Worm (Caenorhabditis elegans) whole organism, young adult: ENCODE measurements around the gene srw-87.

ENCODE experiments used
- T07F8.4 ChIP-seq: sonication (generic microtip); optimal IDR thresholded peaks from 2 replicates; lab custom pipeline; 2016; ENCODE audit warnings: mild to moderate bottlenecking, missing genetic modification characterization, moderate library complexity, missing compliant biosample characterization
- bed-2 ChIP-seq: fragments of 200-800 bp; sonication (Bioruptor generic); IDR thresholded peaks from 2 replicates; pipeline ENCODE4 v1.3.6; 2022; ENCODE audit warnings: missing genetic modification reagents, missing genetic modification characterization, missing compliant biosample characterization
- ccch-3 ChIP-seq: fragments of 200-800 bp; sonication (Bioruptor generic); optimal IDR thresholded peaks from 2 replicates; lab custom pipeline; 2018; ENCODE audit warnings: mild to moderate bottlenecking, missing genetic modification characterization, missing compliant biosample characterization
- ceh-91 ChIP-seq: fragments of 200-800 bp; sonication (Bioruptor generic); IDR thresholded peaks from 2 replicates; pipeline ENCODE4 v1.3.6; 2022; ENCODE audit warnings: missing genetic modification reagents, missing genetic modification characterization, missing compliant biosample characterization
- efl-1 ChIP-seq: fragments of 150-350 bp; optimal IDR thresholded peaks from 2 replicates; lab custom pipeline; 2014; ENCODE audit warnings: missing biosample characterization, missing genetic modification reagents, missing genetic modification characterization
- nfya-2 ChIP-seq: fragments of 200-800 bp; sonication (Bioruptor generic); IDR thresholded peaks from 2 replicates; pipeline ENCODE4 v1.3.6; 2022; ENCODE audit warnings: missing genetic modification reagents, missing genetic modification characterization, missing compliant biosample characterization
- pha-4 ChIP-seq: fragments of 150-350 bp; sonication (generic microtip); optimal IDR thresholded peaks from 2 replicates; lab custom pipeline; 2014; ENCODE audit warnings: missing biosample characterization, missing genetic modification reagents, missing genetic modification characterization
- snpc-3.4 ChIP-seq: sonication (generic microtip); optimal IDR thresholded peaks from 2 replicates; lab custom pipeline; 2017; ENCODE audit warnings: missing genetic modification characterization, mild to moderate bottlenecking, missing compliant biosample characterization, antibody characterized with exemption, moderate library complexity, missing genotype, missing genetic modification reagents
- snpc-4 ChIP-seq, 5 experiments: fragments of 150-350 bp in 1 of 5; sonication (generic microtip) in 4 of 5; optimal IDR thresholded peaks; 2 replicates each; lab custom pipeline; 2014 to 2018; ENCODE audit warnings: missing genetic modification characterization in 5 of 5, missing biosample characterization in 3 of 5, antibody characterized with exemption in 2 of 5, mild to moderate bottlenecking in 2 of 5, missing compliant biosample characterization in 2 of 5, missing genotype in 2 of 5, moderate library complexity in 2 of 5, missing genetic modification reagents in 1 of 5
- tbx-9 ChIP-seq: sonication (generic microtip); optimal IDR thresholded peaks from 2 replicates; lab custom pipeline; 2016; ENCODE audit warnings: borderline replicate concordance, missing genetic modification characterization, inconsistent platforms, missing compliant biosample characterization
- unc-130 ChIP-seq: sonication (generic microtip); optimal IDR thresholded peaks from 2 replicates; lab custom pipeline; 2016; ENCODE audit warnings: missing genetic modification reagents, missing genetic modification characterization, missing compliant biosample characterization

- TF ChIP-seq ccch-3 (GFP tag; lab: Kevin White, UChicago) (no peak), tbx-9 (tag; lab: Kevin White, UChicago) (no peak), bed-2 (GFP tag; lab: Robert Waterston, UW) (no peak), pha-4 (tag; lab: Kevin White, UChicago) (no peak), unc-130 (GFP tag; lab: Kevin White, UChicago) (no peak), efl-1 (GFP tag; lab: Kevin White, UChicago) (no peak), T07F8.4 (no peak), snpc-4 (GFP tag; optimal IDR thresholded peaks at IDR 0.05; lab: Kevin White, UChicago) (no peak), snpc-4 (tag; optimal IDR thresholded peaks at IDR 0.05; lab: Kevin White, UChicago) (no peak), nfya-2 (GFP tag; lab: Robert Waterston, UW) (no peak), snpc-3.4 (tag; lab: Kevin White, UChicago) (no peak), ceh-91 (GFP tag; lab: Robert Waterston, UW) (no peak)
Measured at ce11 chrV:16315004-16315403, 21.4 kb upstream of the srw-87 start, which contains the start of gene str-214.
